Fruit fly (Drosophila melanogaster) whole organism, embryonic: Measurements from ENCODE around the gene prtp.
A peak's percentile ranks its signal among the peaks of the same experiment; 100 is the strongest.

ENCODE experiments used
- BtbVII ChIP-seq: fragments of 200-800 bp; sonication (Bioruptor generic); optimal IDR thresholded peaks from 3 replicates; lab custom pipeline; 2017; ENCODE audit warnings: missing biosample characterization, mild to moderate bottlenecking, missing genetic modification characterization
- CG10543 ChIP-seq: fragments of 200-800 bp; sonication (Bioruptor generic); optimal IDR thresholded peaks from 3 replicates; lab custom pipeline; 2017; ENCODE audit warnings: missing biosample characterization, mild to moderate bottlenecking, missing genetic modification characterization, moderate library complexity
- CG11247 ChIP-seq: fragments of 200-800 bp; sonication (Bioruptor generic); IDR thresholded peaks from 2 replicates; pipeline ENCODE4 v1.3.6; 2022; ENCODE audit warnings: missing biosample characterization, missing genetic modification characterization
- CG11398 ChIP-seq: fragments of 200-800 bp; sonication (Bioruptor generic); optimal IDR thresholded peaks from 2 replicates; lab custom pipeline; 2016; ENCODE audit warnings: missing biosample characterization, missing genetic modification characterization
- CG1233 ChIP-seq: fragments of 200-800 bp; sonication (Bioruptor generic); optimal IDR thresholded peaks from 4 replicates; lab custom pipeline; 2018; ENCODE audit warnings: missing biosample characterization, mild to moderate bottlenecking, missing genetic modification characterization
- CG13287 ChIP-seq: fragments of 200-800 bp; sonication (Bioruptor generic); IDR thresholded peaks from 2 replicates; pipeline ENCODE4 v1.3.6; 2022; ENCODE audit warnings: missing biosample characterization, missing genetic modification characterization; ENCODE audit not compliant: partially characterized antibody
- CG13775 ChIP-seq: fragments of 200-800 bp; sonication (Bioruptor generic); optimal IDR thresholded peaks from 3 replicates; lab custom pipeline; 2017; ENCODE audit warnings: missing biosample characterization, mild to moderate bottlenecking, missing genetic modification characterization
- CG14014 ChIP-seq: fragments of 200-800 bp; sonication (Bioruptor generic); IDR thresholded peaks from 2 replicates; pipeline ENCODE4 v1.3.6; 2022; ENCODE audit warnings: missing biosample characterization, missing genetic modification characterization
- CG2116 ChIP-seq: fragments of 200-800 bp; sonication (Bioruptor generic); optimal IDR thresholded peaks from 3 replicates; lab custom pipeline; 2018; ENCODE audit warnings: missing biosample characterization, mild to moderate bottlenecking, missing genetic modification characterization
- CG2120 ChIP-seq: fragments of 200-800 bp; sonication (Bioruptor generic); optimal IDR thresholded peaks from 3 replicates; lab custom pipeline; 2016; ENCODE audit warnings: missing biosample characterization, missing genetic modification characterization
- CG3065 ChIP-seq: fragments of 200-800 bp; sonication (Bioruptor generic); optimal IDR thresholded peaks from 2 replicates; lab custom pipeline; 2016; ENCODE audit warnings: missing biosample characterization, missing genetic modification characterization
- CG3407 ChIP-seq: fragments of 200-800 bp; sonication (Bioruptor generic); optimal IDR thresholded peaks from 2 replicates; lab custom pipeline; 2018; ENCODE audit warnings: missing biosample characterization, mild to moderate bottlenecking, missing genetic modification characterization
- CG4617 ChIP-seq: fragments of 200-800 bp; sonication (Bioruptor generic); optimal IDR thresholded peaks from 3 replicates; lab custom pipeline; 2016; ENCODE audit warnings: missing biosample characterization, missing genetic modification characterization, borderline replicate concordance
- CG6689 ChIP-seq: fragments of 200-800 bp; sonication (Bioruptor generic); IDR thresholded peaks from 2 replicates; pipeline ENCODE4 v1.3.6; 2022; ENCODE audit warnings: missing biosample characterization, missing genetic modification characterization
- CG7271 ChIP-seq: fragments of 200-800 bp; sonication (Bioruptor generic); optimal IDR thresholded peaks from 2 replicates; lab custom pipeline; 2018; ENCODE audit warnings: missing biosample characterization, mild to moderate bottlenecking, missing genetic modification characterization, moderate library complexity
- CG8290 ChIP-seq, 3 experiments: fragments of 200-800 bp; sonication (Bioruptor generic); optimal IDR thresholded peaks; 2 replicates each; lab custom pipeline; 2016 to 2019; ENCODE audit warnings: missing biosample characterization in 3 of 3, missing genetic modification characterization in 3 of 3, mild to moderate bottlenecking in 2 of 3, moderate library complexity in 1 of 3
- CG8478 ChIP-seq: fragments of >200 bp; optimal IDR thresholded peaks from 2 replicates; lab custom pipeline; 2018
- D ChIP-seq, 2 experiments: fragments of 200-800 bp in 1 of 2; fragments of >200 bp in 1 of 2; sonication (Bioruptor generic) in 1 of 2; optimal IDR thresholded peaks; 2 replicates in 1 of 2; 3 replicates in 1 of 2; lab custom pipeline; 2017; ENCODE audit warnings: mild to moderate bottlenecking in 1 of 2, missing biosample characterization in 1 of 2, missing genetic modification characterization in 1 of 2, missing genetic modification reagents in 1 of 2
- Dek ChIP-seq: fragments of 200-800 bp; sonication (Bioruptor generic); optimal IDR thresholded peaks from 3 replicates; lab custom pipeline; 2019; ENCODE audit warnings: missing biosample characterization, mild to moderate bottlenecking, missing genetic modification characterization, moderate library complexity
- Dref ChIP-seq: fragments of 200-800 bp; sonication (Bioruptor generic); IDR thresholded peaks from 2 replicates; pipeline ENCODE4 v1.3.6; 2022; ENCODE audit warnings: missing biosample characterization, missing genetic modification characterization
- Elba2 ChIP-seq: fragments of 200-800 bp; sonication (Bioruptor generic); optimal IDR thresholded peaks from 3 replicates; lab custom pipeline; 2016; ENCODE audit warnings: missing biosample characterization, missing genetic modification characterization
- H15 ChIP-seq: fragments of 200-800 bp; sonication (Bioruptor generic); IDR thresholded peaks from 3 replicates; pipeline ENCODE4 v1.3.6; 2022; ENCODE audit warnings: missing biosample characterization, missing genetic modification characterization
- HLHmδ ChIP-seq: fragments of 200-800 bp; sonication (Bioruptor generic); optimal IDR thresholded peaks from 2 replicates; lab custom pipeline; 2018; ENCODE audit warnings: missing biosample characterization, mild to moderate bottlenecking, missing genetic modification characterization, moderate library complexity
- Lim3 ChIP-seq: fragments of 200-800 bp; sonication (Bioruptor generic); IDR thresholded peaks from 2 replicates; pipeline ENCODE4 v1.3.6; 2022; ENCODE audit warnings: missing biosample characterization, missing genetic modification characterization
- Lpt ChIP-seq: fragments of >200 bp; optimal IDR thresholded peaks from 2 replicates; lab custom pipeline; 2018; ENCODE audit warnings: missing biosample characterization, missing genetic modification characterization
- Mad ChIP-seq: fragments of 200-800 bp; sonication (Bioruptor generic); optimal IDR thresholded peaks from 2 replicates; lab custom pipeline; 2016; ENCODE audit warnings: missing biosample characterization, missing genetic modification characterization
- Meics ChIP-seq: fragments of 200-800 bp; sonication (Bioruptor generic); optimal IDR thresholded peaks from 2 replicates; lab custom pipeline; 2017; ENCODE audit warnings: missing biosample characterization, mild to moderate bottlenecking, missing genetic modification characterization
- Side ChIP-seq: fragments of 200-800 bp; sonication (Bioruptor generic); optimal IDR thresholded peaks from 2 replicates; lab custom pipeline; 2016; ENCODE audit warnings: missing biosample characterization, missing genetic modification characterization
- Xrp1 ChIP-seq: fragments of 200-800 bp; sonication (Bioruptor generic); IDR thresholded peaks from 2 replicates; pipeline ENCODE4 v1.3.6; 2022; ENCODE audit warnings: missing biosample characterization, missing genetic modification characterization
- ato ChIP-seq: fragments of 200-800 bp; sonication (Bioruptor generic); IDR thresholded peaks from 2 replicates; pipeline ENCODE4 v1.3.6; 2022; ENCODE audit warnings: missing biosample characterization, missing genetic modification characterization; ENCODE audit not compliant: partially characterized antibody
- bigmax ChIP-seq: fragments of 200-800 bp; sonication (Bioruptor generic); optimal IDR thresholded peaks from 2 replicates; lab custom pipeline; 2018; ENCODE audit warnings: missing biosample characterization, mild to moderate bottlenecking, missing genetic modification characterization
- bsh ChIP-seq, 2 experiments: fragments of 200-800 bp; sonication (Bioruptor generic); optimal IDR thresholded peaks; 2 replicates each; lab custom pipeline; 2017 to 2018; ENCODE audit warnings: mild to moderate bottlenecking in 2 of 2, missing biosample characterization in 2 of 2, missing genetic modification characterization in 2 of 2, moderate library complexity in 1 of 2
- croc ChIP-seq: fragments of 200-800 bp; sonication (Bioruptor generic); conservative IDR thresholded peaks from 3 replicates; pipeline ENCODE4 v1.3.6; 2022; ENCODE audit warnings: missing biosample characterization, missing genetic modification characterization
- cwo ChIP-seq: fragments of 200-800 bp; sonication (Bioruptor generic); optimal IDR thresholded peaks from 3 replicates; lab custom pipeline; 2017; ENCODE audit warnings: missing biosample characterization, missing genetic modification characterization, mild to moderate bottlenecking, moderate library complexity, missing genetic modification reagents
- danr ChIP-seq: fragments of 200-800 bp; sonication (Bioruptor generic); IDR thresholded peaks from 2 replicates; pipeline ENCODE4 v1.3.6; 2022; ENCODE audit warnings: missing biosample characterization, missing genetic modification characterization
- dati ChIP-seq: fragments of 200-800 bp; sonication (Bioruptor generic); IDR thresholded peaks from 2 replicates; pipeline ENCODE4 v1.3.6; 2022; ENCODE audit warnings: missing biosample characterization, missing genetic modification characterization
- dpn ChIP-seq, 2 experiments: fragments of 200-800 bp; sonication (Bioruptor generic); optimal IDR thresholded peaks; 3 replicates each; lab custom pipeline; 2016; ENCODE audit warnings: missing biosample characterization in 2 of 2, missing genetic modification characterization in 2 of 2
- exex ChIP-seq: fragments of 200-800 bp; sonication (Bioruptor generic); optimal IDR thresholded peaks from 4 replicates; lab custom pipeline; 2018; ENCODE audit warnings: missing biosample characterization, mild to moderate bottlenecking, missing genetic modification characterization, moderate library complexity
- fru ChIP-seq: fragments of >200 bp; optimal IDR thresholded peaks from 2 replicates; lab custom pipeline; 2017
- jumu ChIP-seq: fragments of 200-800 bp; sonication (Bioruptor generic); optimal IDR thresholded peaks from 3 replicates; lab custom pipeline; 2016; ENCODE audit warnings: missing biosample characterization, missing genetic modification characterization
- lab ChIP-seq: fragments of 200-800 bp; sonication (Bioruptor generic); optimal IDR thresholded peaks from 3 replicates; lab custom pipeline; 2017; ENCODE audit warnings: missing biosample characterization, missing genetic modification characterization, mild to moderate bottlenecking, moderate library complexity, missing genetic modification reagents
- p53 ChIP-seq: fragments of 200-800 bp; sonication (Bioruptor generic); optimal IDR thresholded peaks from 2 replicates; lab custom pipeline; 2016; ENCODE audit warnings: missing biosample characterization, missing genetic modification characterization
- shn ChIP-seq: fragments of 200-800 bp; sonication (Bioruptor generic); optimal IDR thresholded peaks from 3 replicates; lab custom pipeline; 2016; ENCODE audit warnings: missing biosample characterization, missing genetic modification characterization
- sim ChIP-seq: fragments of 200-800 bp; sonication (Bioruptor generic); IDR thresholded peaks from 2 replicates; pipeline ENCODE4 v1.3.6; 2022; ENCODE audit warnings: missing biosample characterization, missing genetic modification characterization
- sima ChIP-seq: fragments of 200-800 bp; sonication (Bioruptor generic); optimal IDR thresholded peaks from 2 replicates; lab custom pipeline; 2016; ENCODE audit warnings: missing biosample characterization, missing genetic modification characterization
- sisA ChIP-seq: fragments of 200-800 bp; sonication (Bioruptor generic); IDR thresholded peaks from 2 replicates; pipeline ENCODE4 v1.3.6; 2022; ENCODE audit warnings: missing biosample characterization, missing genetic modification characterization
- sqz ChIP-seq: fragments of 200-800 bp; sonication (Bioruptor generic); optimal IDR thresholded peaks from 3 replicates; lab custom pipeline; 2018; ENCODE audit warnings: missing biosample characterization, mild to moderate bottlenecking, missing genetic modification characterization
- toy ChIP-seq: fragments of 200-800 bp; sonication (Bioruptor generic); IDR thresholded peaks from 2 replicates; pipeline ENCODE4 v1.3.6; 2022; ENCODE audit warnings: missing biosample characterization, missing genetic modification characterization
- tup ChIP-seq: fragments of 200-800 bp; sonication (Bioruptor generic); optimal IDR thresholded peaks from 2 replicates; lab custom pipeline; 2016; ENCODE audit warnings: missing biosample characterization, mild to moderate bottlenecking, missing genetic modification characterization, moderate library complexity

Gene prtp

DNA sequence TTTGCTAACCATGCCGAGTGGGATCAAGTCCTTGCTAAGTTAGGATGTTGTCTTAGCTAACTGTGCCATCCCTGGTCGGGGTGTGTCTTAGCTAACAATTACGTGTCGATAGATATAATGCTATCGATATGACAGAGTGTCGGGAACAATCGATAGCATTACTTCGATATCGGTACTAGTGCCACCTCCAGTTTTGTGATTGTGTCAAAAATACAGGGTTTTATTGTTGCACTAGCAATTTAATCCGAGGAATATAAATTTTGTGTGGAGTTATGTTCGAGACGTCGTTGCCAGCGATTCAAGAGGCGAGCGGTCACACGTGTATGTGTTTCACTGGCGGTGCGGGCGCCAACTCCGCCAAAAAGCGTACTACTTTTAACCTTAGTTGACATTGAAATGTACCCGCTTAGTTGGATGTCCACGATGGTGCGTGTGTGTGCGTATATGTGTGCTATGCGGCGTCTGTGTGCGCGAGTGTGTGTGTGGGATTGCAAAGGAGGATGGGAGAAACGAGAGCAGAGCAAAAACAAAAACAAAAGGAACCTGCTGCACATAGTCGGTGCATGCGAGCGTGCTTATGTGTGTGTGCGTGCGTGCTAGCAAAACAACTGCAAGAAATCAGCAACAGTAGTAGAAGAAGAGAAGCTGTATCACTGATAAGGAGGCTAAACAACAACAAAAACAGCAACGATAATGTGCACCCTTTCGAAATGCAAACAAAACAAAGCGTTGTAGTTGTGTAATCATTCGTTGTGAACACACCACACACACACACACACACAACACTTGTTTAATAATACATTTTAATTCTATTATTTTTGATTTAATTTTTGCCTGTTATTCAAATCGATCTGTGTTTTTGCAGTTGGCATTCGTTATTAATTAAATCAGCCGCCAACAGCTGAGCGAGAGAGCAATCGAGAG lies 21.3 kb upstream of the prtp start, which contains the start of gene PhKgamma (continued):
- peak; percentile 15 to 56 for TF ChIP-seq bsh (GFP tag; optimal IDR thresholded peaks at IDR 0.05; lab: Kevin White, UChicago)
- no peak for TF ChIP-seq BtbVII (GFP tag; lab: Kevin White, UChicago)
- TF ChIP-seq croc (GFP tag; lab: Robert Waterston, UW) = no peak
- TF ChIP-seq CG2120 (GFP tag; lab: Kevin White, UChicago) = peak; percentile 46
- TF ChIP-seq CG7271 (tag; lab: Kevin White, UChicago) = no peak
- TF ChIP-seq CG13287 (GFP tag; lab: Robert Waterston, UW) = peak; percentile 93
- TF ChIP-seq Mad (GFP tag; lab: Kevin White, UChicago) = peak; percentile 19
- no peak for TF ChIP-seq Xrp1
- no peak for TF ChIP-seq Lpt (GFP tag; lab: Kevin White, UChicago)
- no peak for TF ChIP-seq sisA (GFP tag; lab: Robert Waterston, UW)
- TF ChIP-seq CG1233 = no peak
- no peak for TF ChIP-seq sim (GFP tag; lab: Robert Waterston, UW)
- peak; percentile 45 for TF ChIP-seq jumu (GFP tag; lab: Kevin White, UChicago)
- no peak for TF ChIP-seq CG14014
- TF ChIP-seq lab (GFP tag; lab: Kevin White, UChicago) = no peak
- TF ChIP-seq CG11247 = no peak
- peak; percentile 36 for TF ChIP-seq CG10543 (GFP tag; lab: Kevin White, UChicago)
- TF ChIP-seq CG3065 (GFP tag; lab: Kevin White, UChicago) = no peak
- peak in 1 of 2 experiments; percentile 44 for TF ChIP-seq dpn (GFP tag; optimal IDR thresholded peaks at IDR 0.05; lab: Kevin White, UChicago)
- no peak for TF ChIP-seq CG3407 (GFP tag; lab: Kevin White, UChicago)
- TF ChIP-seq dati = no peak
- no peak for TF ChIP-seq Lim3 (GFP tag; lab: Robert Waterston, UW)
- TF ChIP-seq CG8290 (GFP tag; optimal IDR thresholded peaks at IDR 0.05; lab: Kevin White, UChicago) = peak; percentile 64
- peak in 1 of 2 experiments; percentile 95 for TF ChIP-seq CG8290 (tag; optimal IDR thresholded peaks at IDR 0.05; lab: Kevin White, UChicago)
- TF ChIP-seq Dek (tag; lab: Kevin White, UChicago) = no peak
- no peak for TF ChIP-seq sqz (GFP tag; lab: Kevin White, UChicago)
- no peak for TF ChIP-seq tup (GFP tag; lab: Kevin White, UChicago)
- TF ChIP-seq Elba2 = no peak
- no peak for TF ChIP-seq shn
- TF ChIP-seq CG6689 (GFP tag; lab: Robert Waterston, UW) = no peak
- no peak for TF ChIP-seq danr (GFP tag; lab: Robert Waterston, UW)
- no peak for TF ChIP-seq toy
- peak; percentile 90 for TF ChIP-seq ato (GFP tag; lab: Robert Waterston, UW)
- no peak for TF ChIP-seq fru (lab: Kevin White, UChicago)
- peak; percentile 2 for TF ChIP-seq Side
- TF ChIP-seq CG2116 (GFP tag; lab: Kevin White, UChicago) = peak; percentile 79
- TF ChIP-seq CG11398 (GFP tag; lab: Kevin White, UChicago) = no peak
- peak; percentile 59 for TF ChIP-seq CG8478 (lab: Kevin White, UChicago)
- TF ChIP-seq Meics = no peak
- TF ChIP-seq D (optimal IDR thresholded peaks at IDR 0.05; lab: Kevin White, UChicago) = peak; percentile 86
- no peak for TF ChIP-seq D (GFP tag; optimal IDR thresholded peaks at IDR 0.05; lab: Kevin White, UChicago)
- peak; percentile 22 for TF ChIP-seq bigmax (GFP tag; lab: Kevin White, UChicago)
- TF ChIP-seq HLHmδ (GFP tag; lab: Kevin White, UChicago) = peak; percentile 30
- TF ChIP-seq H15 (GFP tag; lab: Robert Waterston, UW) = no peak; the same call in 2 of the 3 replicates
- TF ChIP-seq CG13775 (GFP tag; lab: Kevin White, UChicago) = no peak
- TF ChIP-seq cwo (GFP tag; lab: Kevin White, UChicago) = no peak
- peak; percentile 52 for TF ChIP-seq CG4617
- peak; percentile 57 for TF ChIP-seq p53 (GFP tag; lab: Kevin White, UChicago)
- TF ChIP-seq exex (tag; lab: Kevin White, UChicago) = peak; percentile 51
- peak; percentile 98 for TF ChIP-seq Dref (GFP tag; lab: Robert Waterston, UW)
- no peak for TF ChIP-seq sima (GFP tag; lab: Kevin White, UChicago)
